Worm (Caenorhabditis elegans): ENCODE data around the gene egl-47.

Gene egl-47

DNA sequence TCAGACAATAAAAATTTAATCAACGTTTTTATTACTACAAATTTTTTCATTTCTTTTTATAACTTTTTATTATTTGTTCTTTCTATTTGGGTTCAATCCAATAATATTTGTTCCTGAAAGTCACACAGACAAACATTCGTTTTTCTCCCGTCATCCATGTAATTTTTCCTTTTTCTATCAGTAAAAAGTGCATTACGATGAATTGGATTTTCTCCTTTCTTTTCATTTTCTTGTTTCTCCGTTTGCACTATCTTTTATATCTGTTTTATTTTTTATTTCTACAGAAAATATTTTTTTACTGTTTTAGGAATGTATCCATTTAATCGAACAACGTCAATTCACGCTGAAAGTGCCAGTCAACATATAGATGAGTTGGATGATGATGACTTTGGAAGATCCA lies at the start of gene egl-47:
Gene egl-47 (plus strand): TSS at position 301 of the 400 bp plus-strand sequence.
- no peak for TF ChIP-seq madf-9 (GFP tag; conservative IDR thresholded peaks at IDR 0.05)
- no peak for TF ChIP-seq nhr-76 (tag; optimal IDR thresholded peaks at IDR 0.05)
- TF ChIP-seq nhr-42 (GFP tag; IDR thresholded peaks at IDR 0.05) = no peak
- TF ChIP-seq hmg-1.1 (GFP tag; IDR thresholded peaks at IDR 0.05) = no peak
- TF ChIP-seq php-3 (GFP tag; IDR thresholded peaks at IDR 0.05) = no peak
- TF ChIP-seq aha-1 (tag) = no peak
- no peak for TF ChIP-seq tag-97 (GFP tag; IDR thresholded peaks at IDR 0.05)
- no peak for TF ChIP-seq mxl-2 (GFP tag; conservative IDR thresholded peaks at IDR 0.05)
- no peak for TF ChIP-seq D1046.2 (GFP tag; IDR thresholded peaks at IDR 0.05)
- TF ChIP-seq dpl-1 (GFP tag; optimal IDR thresholded peaks at IDR 0.05) = no peak
- TF ChIP-seq mes-2 (tag; optimal IDR thresholded peaks at IDR 0.05; ENCODE audit: poor library complexity, severe bottlenecking) = no peak
- no peak for TF ChIP-seq ceh-82 (tag; optimal IDR thresholded peaks at IDR 0.05)

DNA sequence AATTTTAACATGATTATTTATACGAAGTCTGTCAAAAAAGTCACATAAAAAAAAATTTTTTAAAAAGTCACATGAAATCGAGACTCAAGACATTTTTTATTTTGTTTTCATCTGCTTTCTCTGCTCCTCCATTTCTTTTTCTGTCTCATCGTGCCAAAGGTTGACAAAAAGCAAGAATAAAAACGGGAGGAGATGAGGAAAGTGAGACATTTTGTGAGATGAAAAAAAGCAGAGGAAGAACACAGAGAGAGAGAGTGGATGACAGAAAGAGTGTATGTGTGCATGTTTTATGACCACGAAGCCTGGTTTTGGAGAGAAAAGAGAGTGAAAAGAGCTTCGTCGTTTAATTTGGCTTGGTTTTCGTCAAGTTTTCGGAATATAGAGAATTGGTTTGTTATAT lies 45.6 kb upstream of the egl-47 start:
- peak; percentile 43 for TF ChIP-seq hlh-30 (tag; optimal IDR thresholded peaks at IDR 0.05; ENCODE audit: insufficient read depth)
- TF ChIP-seq dmd-6 (GFP tag; IDR thresholded peaks at IDR 0.05) = no peak
- peak in 1 of 2 experiments; percentile 32 for TF ChIP-seq lsy-2 (tag; optimal IDR thresholded peaks at IDR 0.05)

DNA sequence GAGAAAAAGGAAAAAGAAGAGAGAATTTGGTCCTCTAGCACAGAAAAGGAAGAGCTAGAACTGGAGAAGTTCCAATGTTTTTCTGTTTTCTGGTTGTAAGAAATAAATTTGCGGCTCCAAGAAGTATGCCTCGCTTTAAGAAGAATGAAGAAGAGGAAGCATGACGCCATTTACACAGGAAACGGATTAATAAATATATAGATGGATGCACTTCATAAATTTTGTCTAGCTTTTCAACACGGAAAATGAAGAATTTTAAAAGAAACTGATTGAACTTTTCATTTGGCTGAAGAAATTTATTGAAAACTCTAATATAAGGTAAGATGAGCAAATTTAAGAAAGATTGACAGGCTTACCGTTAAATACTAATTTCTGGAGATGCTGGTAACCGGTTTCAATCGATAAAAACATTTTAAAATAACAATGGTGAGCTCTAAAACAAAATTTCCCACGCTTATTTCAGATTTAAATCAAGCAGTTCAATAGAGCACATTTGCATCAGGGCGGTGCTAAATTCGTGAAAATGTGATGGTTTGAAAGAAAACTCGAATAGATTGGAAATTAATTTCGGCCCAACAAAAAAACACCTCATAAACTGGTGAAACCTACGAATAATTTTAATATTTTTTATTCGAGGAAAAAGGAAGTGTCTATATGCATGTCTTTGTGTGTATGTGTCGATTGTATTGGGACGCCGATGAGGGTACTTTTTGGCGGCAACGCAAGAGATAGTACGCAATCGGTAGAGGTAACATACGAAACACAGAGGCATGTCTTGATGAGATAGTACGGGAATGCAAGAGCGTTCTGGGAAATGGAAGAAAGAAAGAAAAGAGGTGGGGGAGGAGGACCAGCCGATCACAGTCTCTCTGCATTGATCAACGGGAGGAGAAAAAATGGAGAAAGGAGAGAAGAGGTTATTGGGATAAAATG lies 43.2 kb upstream of the egl-47 start:
- TF ChIP-seq spr-1 (tag; optimal IDR thresholded peaks at IDR 0.05) (peak; percentile 21), saeg-2 (GFP tag; IDR thresholded peaks at IDR 0.05) (no peak), mxl-2 (GFP tag; conservative IDR thresholded peaks at IDR 0.05) (no peak), dpl-1 (GFP tag; optimal IDR thresholded peaks at IDR 0.05) (peak; percentile 46), lsy-2 (tag; optimal IDR thresholded peaks at IDR 0.05) (peak in 1 of 2 experiments; percentile 5), mdl-1 (tag; optimal IDR thresholded peaks at IDR 0.05) (peak in 1 of 2 experiments; percentile 24), arid-1 (GFP tag; conservative IDR thresholded peaks at IDR 0.05) (0 out of 2 replicates have a peak, but pooled peaks have one; percentile 34), fos-1 (tag; optimal IDR thresholded peaks at IDR 0.05) (no peak), ceh-44 (GFP tag; IDR thresholded peaks at IDR 0.05) (peak; percentile 41; the same call in 1 of the 2 replicates), lin-13 (GFP tag; optimal IDR thresholded peaks at IDR 0.05) (no peak), mes-2 (tag; optimal IDR thresholded peaks at IDR 0.05; ENCODE audit: poor library complexity, severe bottlenecking) (peak; percentile 55), unc-62 (GFP tag; optimal IDR thresholded peaks at IDR 0.05 in 1 of 2) (peak in 1 of 2 experiments; percentile 87), unc-62 (tag; optimal IDR thresholded peaks at IDR 0.05) (no peak), hmg-1.1 (GFP tag; IDR thresholded peaks at IDR 0.05) (peak; percentile 64), nhr-28 (tag; optimal IDR thresholded peaks at IDR 0.05) (peak; percentile 45), aha-1 (tag) (peak; percentile 97), rbr-2 (tag; optimal IDR thresholded peaks at IDR 0.05) (no peak), dve-1 (tag; optimal IDR thresholded peaks at IDR 0.05; ENCODE audit: insufficient read depth) (peak; percentile 13), mxl-3 (GFP tag; optimal IDR thresholded peaks at IDR 0.05) (peak; percentile 18), hlh-11 (tag; optimal IDR thresholded peaks at IDR 0.05) (peak; percentile 48), lin-38 (GFP tag; IDR thresholded peaks at IDR 0.05) (peak; percentile 68), ceh-20 (GFP tag; IDR thresholded peaks at IDR 0.05) (no peak)

DNA sequence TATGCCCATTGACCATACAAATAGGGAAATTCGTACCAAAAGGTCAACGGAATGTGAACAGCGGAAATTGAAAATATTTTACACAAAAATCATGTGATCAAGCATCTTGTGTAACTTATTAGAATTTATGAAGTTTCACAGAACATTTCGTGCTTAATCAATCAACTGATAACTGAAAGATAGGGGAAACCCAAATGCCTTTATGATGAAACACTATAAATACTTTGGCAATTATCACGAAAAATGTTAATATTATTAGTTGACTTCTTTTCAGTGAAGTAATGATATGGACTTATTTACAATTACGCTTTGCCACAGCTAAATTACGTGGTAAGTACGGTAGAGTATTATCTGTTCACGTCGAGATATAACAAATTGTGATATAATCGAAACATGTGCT lies 42.4 kb upstream of the egl-47 start:
- TF ChIP-seq hlh-30 (tag; optimal IDR thresholded peaks at IDR 0.05; ENCODE audit: insufficient read depth) = peak; percentile 1
- peak; percentile 78 for TF ChIP-seq nhr-28 (tag; optimal IDR thresholded peaks at IDR 0.05)
- peak; percentile 46 for TF ChIP-seq dve-1 (tag; optimal IDR thresholded peaks at IDR 0.05; ENCODE audit: insufficient read depth)
- no peak for TF ChIP-seq daf-16 (GFP tag; optimal IDR thresholded peaks at IDR 0.05)
- TF ChIP-seq daf-16 (tag; optimal IDR thresholded peaks at IDR 0.05) = peak; percentile 59
- no peak for TF ChIP-seq cey-2 (tag; optimal IDR thresholded peaks at IDR 0.05; ENCODE audit: borderline replicate concordance, insufficient read depth)
- TF ChIP-seq pqm-1 (tag; optimal IDR thresholded peaks at IDR 0.05) = no peak
- no peak for TF ChIP-seq mdt-29 (GFP tag; IDR thresholded peaks at IDR 0.05)
- 0 out of 2 replicates have a peak, but pooled peaks have one; percentile 22 for TF ChIP-seq dmd-6 (GFP tag; IDR thresholded peaks at IDR 0.05)

All from whole organism, L4 larva.